Fruit fly (Drosophila melanogaster): ENCODE data around the gene CG9588.

dm6 chr3R:13693753-13694152 is 17.3 kb upstream of the CG9588 start, which contains the start of gene CG14367:
- no peak for TF ChIP-seq CG12768 (GFP tag; optimal IDR thresholded peaks at IDR 0.05)
- TF ChIP-seq CG14711 (tag; optimal IDR thresholded peaks at IDR 0.05) = no peak
- no peak for TF ChIP-seq kay (GFP tag; ENCODE audit: borderline replicate concordance)
- TF ChIP-seq Mnt (GFP tag; optimal IDR thresholded peaks at IDR 0.05) = no peak
- TF ChIP-seq Crg-1 (GFP tag; optimal IDR thresholded peaks at IDR 0.05) = no peak
- TF ChIP-seq ovo (GFP tag; optimal IDR thresholded peaks at IDR 0.05) = no peak
- TF ChIP-seq toe (GFP tag; optimal IDR thresholded peaks at IDR 0.05) = no peak
- TF ChIP-seq cic (GFP tag; optimal IDR thresholded peaks at IDR 0.05) = no peak
- TF ChIP-seq pad (GFP tag; optimal IDR thresholded peaks at IDR 0.05) = no peak
- TF ChIP-seq tj (GFP tag; optimal IDR thresholded peaks at IDR 0.05) = no peak
